Fruit fly (Drosophila melanogaster) whole organism, embryonic: ENCODE measurements around the gene Patsas.
A peak's percentile ranks its signal among the peaks of the same experiment; 100 is the strongest.

Experiments used
- ATbp ChIP-seq: fragments of 200-800 bp; sonication (Bioruptor generic); optimal IDR thresholded peaks from 2 replicates; lab custom pipeline; 2017; ENCODE audit warnings: missing biosample characterization, mild to moderate bottlenecking, missing genetic modification characterization, missing genetic modification reagents
- B-H2 ChIP-seq: fragments of 200-800 bp; sonication (Bioruptor generic); optimal IDR thresholded peaks from 2 replicates; lab custom pipeline; 2018; ENCODE audit warnings: missing biosample characterization, mild to moderate bottlenecking, missing genetic modification characterization
- Bteb2 ChIP-seq: fragments of 200-800 bp; sonication (Bioruptor generic); optimal IDR thresholded peaks from 2 replicates; lab custom pipeline; 2016; ENCODE audit warnings: missing biosample characterization, missing genetic modification characterization
- CG12744 ChIP-seq: fragments of 200-800 bp; sonication (Bioruptor generic); optimal IDR thresholded peaks from 2 replicates; lab custom pipeline; 2016; ENCODE audit warnings: missing biosample characterization, missing genetic modification characterization
- CG15479 ChIP-seq: fragments of 200-800 bp; sonication (Bioruptor generic); optimal IDR thresholded peaks from 3 replicates; lab custom pipeline; 2019; ENCODE audit warnings: missing biosample characterization, mild to moderate bottlenecking, missing genetic modification characterization, moderate library complexity
- CG15601 ChIP-seq: fragments of 200-800 bp; sonication (Bioruptor generic); optimal IDR thresholded peaks from 3 replicates; lab custom pipeline; 2019; ENCODE audit warnings: missing biosample characterization, mild to moderate bottlenecking, missing genetic modification characterization, moderate library complexity
- CG16815 ChIP-seq: fragments of 200-800 bp; sonication (Bioruptor generic); optimal IDR thresholded peaks from 3 replicates; lab custom pipeline; 2017; ENCODE audit warnings: missing biosample characterization, mild to moderate bottlenecking, missing genetic modification characterization
- CG18262 ChIP-seq: fragments of 200-800 bp; optimal IDR thresholded peaks from 3 replicates; lab custom pipeline; 2019; ENCODE audit warnings: missing biosample characterization, mild to moderate bottlenecking, missing genetic modification characterization, moderate library complexity
- CG18764 ChIP-seq: fragments of 200-800 bp; sonication (Bioruptor generic); optimal IDR thresholded peaks from 3 replicates; lab custom pipeline; 2016; ENCODE audit warnings: missing biosample characterization, missing genetic modification characterization
- CG4424 ChIP-seq: fragments of 200-800 bp; sonication (Bioruptor generic); optimal IDR thresholded peaks from 3 replicates; lab custom pipeline; 2016; ENCODE audit warnings: missing biosample characterization, missing genetic modification characterization
- CG5180 ChIP-seq: fragments of 200-800 bp; sonication (Bioruptor generic); optimal IDR thresholded peaks from 3 replicates; lab custom pipeline; 2017; ENCODE audit warnings: missing biosample characterization, missing genetic modification characterization, mild to moderate bottlenecking, moderate library complexity, missing genetic modification reagents
- CG7928 ChIP-seq: fragments of 200-800 bp; sonication (Bioruptor generic); optimal IDR thresholded peaks from 2 replicates; lab custom pipeline; 2017; ENCODE audit warnings: missing biosample characterization, mild to moderate bottlenecking, missing genetic modification characterization
- CG8944 ChIP-seq: fragments of 200-800 bp; sonication (Bioruptor generic); optimal IDR thresholded peaks from 3 replicates; lab custom pipeline; 2016; ENCODE audit warnings: missing biosample characterization, missing genetic modification characterization
- CG9727 ChIP-seq: fragments of 200-800 bp; sonication (Bioruptor generic); optimal IDR thresholded peaks from 3 replicates; lab custom pipeline; 2017; ENCODE audit warnings: missing biosample characterization, mild to moderate bottlenecking, missing genetic modification characterization
- Dfd ChIP-seq, 2 experiments: fragments of >200 bp; optimal IDR thresholded peaks; 2 replicates each; lab custom pipeline; 2017; ENCODE audit warnings: missing biosample characterization in 2 of 2, missing genetic modification characterization in 2 of 2
- Dll ChIP-seq: fragments of 200-800 bp; sonication (Bioruptor generic); IDR thresholded peaks from 4 replicates; pipeline ENCODE4 v1.3.6; 2022; ENCODE audit warnings: missing biosample characterization, missing genetic modification characterization; ENCODE audit not compliant: partially characterized antibody
- Dp ChIP-seq: fragments of 200-800 bp; sonication (Bioruptor generic); optimal IDR thresholded peaks from 2 replicates; lab custom pipeline; 2018; ENCODE audit warnings: missing biosample characterization, mild to moderate bottlenecking, missing genetic modification characterization, moderate library complexity
- Fer1 ChIP-seq: fragments of 200-800 bp; sonication (Bioruptor generic); optimal IDR thresholded peaks from 2 replicates; lab custom pipeline; 2017; ENCODE audit warnings: missing biosample characterization, mild to moderate bottlenecking, missing genetic modification characterization
- Gug ChIP-seq: fragments of 200-800 bp; sonication (Bioruptor generic); IDR thresholded peaks from 4 replicates; pipeline ENCODE4 v1.3.6; 2022; ENCODE audit warnings: missing biosample characterization, missing genetic modification characterization
- Lhr ChIP-seq: fragments of 200-800 bp; sonication (Bioruptor generic); optimal IDR thresholded peaks from 3 replicates; lab custom pipeline; 2017; ENCODE audit warnings: mild to moderate bottlenecking, missing biosample characterization, missing genetic modification reagents, missing genetic modification characterization
- Mrtf ChIP-seq: fragments of 200-800 bp; sonication (Bioruptor generic); IDR thresholded peaks from 3 replicates; pipeline ENCODE4 v1.3.6; 2022; ENCODE audit warnings: missing biosample characterization, missing genetic modification characterization
- Myb ChIP-seq: fragments of 200-800 bp; sonication (Bioruptor generic); optimal IDR thresholded peaks from 2 replicates; lab custom pipeline; 2016; ENCODE audit warnings: missing biosample characterization, missing genetic modification characterization
- Rx ChIP-seq: fragments of 200-800 bp; sonication (Bioruptor generic); IDR thresholded peaks from 2 replicates; pipeline ENCODE4 v1.3.6; 2022; ENCODE audit warnings: missing biosample characterization, missing genetic modification characterization
- Scr ChIP-seq: fragments of 200-800 bp; sonication (Bioruptor generic); IDR thresholded peaks from 2 replicates; pipeline ENCODE4 v1.3.6; 2022; ENCODE audit warnings: missing biosample characterization, missing genetic modification characterization; ENCODE audit not compliant: partially characterized antibody
- Trl ChIP-seq, 3 experiments: fragments of >200 bp in 2 of 3; fragments of 200-800 bp in 1 of 3; sonication (Bioruptor generic) in 1 of 3; optimal IDR thresholded peaks; 2 replicates in 1 of 3; 3 replicates in 2 of 3; lab custom pipeline; 2016 to 2017; ENCODE audit warnings: missing biosample characterization in 1 of 3, missing genetic modification characterization in 1 of 3
- dmrt11E ChIP-seq: fragments of 200-800 bp; sonication (Bioruptor generic); optimal IDR thresholded peaks from 3 replicates; lab custom pipeline; 2018; ENCODE audit warnings: missing biosample characterization, mild to moderate bottlenecking, missing genetic modification characterization, moderate library complexity
- dmrt99B ChIP-seq: fragments of 200-800 bp; sonication (Bioruptor generic); optimal IDR thresholded peaks from 2 replicates; lab custom pipeline; 2018; ENCODE audit warnings: missing biosample characterization, mild to moderate bottlenecking, missing genetic modification characterization, moderate library complexity
- gro ChIP-seq: fragments of 200-800 bp; sonication (Bioruptor generic); optimal IDR thresholded peaks from 2 replicates; lab custom pipeline; 2016; ENCODE audit warnings: missing biosample characterization, missing genetic modification characterization
- knrl ChIP-seq: fragments of 200-800 bp; sonication (Bioruptor generic); IDR thresholded peaks from 3 replicates; pipeline ENCODE4 v1.3.6; 2022; ENCODE audit warnings: missing biosample characterization, missing genetic modification characterization; ENCODE audit not compliant: partially characterized antibody
- lola ChIP-seq, 3 experiments: fragments of >200 bp in 2 of 3; fragments of 200-800 bp in 1 of 3; sonication (Bioruptor generic) in 1 of 3; optimal IDR thresholded peaks; 2 replicates each; lab custom pipeline; 2017 to 2019; ENCODE audit warnings: missing biosample characterization in 3 of 3, missing genetic modification characterization in 3 of 3, mild to moderate bottlenecking in 1 of 3, moderate library complexity in 1 of 3
- psq ChIP-seq: fragments of 200-800 bp; sonication (Bioruptor generic); optimal IDR thresholded peaks from 2 replicates; lab custom pipeline; 2017; ENCODE audit warnings: missing biosample characterization, missing genetic modification characterization
- sens ChIP-seq: fragments of 200-800 bp; sonication (Bioruptor generic); peaks from one replicate; lab custom pipeline; 2016; ENCODE audit warnings: missing biosample characterization, missing genetic modification characterization
- sim ChIP-seq: fragments of 200-800 bp; sonication (Bioruptor generic); IDR thresholded peaks from 2 replicates; pipeline ENCODE4 v1.3.6; 2022; ENCODE audit warnings: missing biosample characterization, missing genetic modification characterization
- slbo ChIP-seq: fragments of 200-800 bp; sonication (Bioruptor generic); IDR thresholded peaks from 2 replicates; pipeline ENCODE4 v1.3.6; 2022; ENCODE audit warnings: missing biosample characterization, missing genetic modification characterization
- unc-4 ChIP-seq: fragments of 200-800 bp; sonication (Bioruptor generic); IDR thresholded peaks from 2 replicates; pipeline ENCODE4 v1.3.6; 2022; ENCODE audit warnings: missing biosample characterization, missing genetic modification characterization; ENCODE audit not compliant: partially characterized antibody
- yki ChIP-seq: fragments of >200 bp; optimal IDR thresholded peaks from 3 replicates; lab custom pipeline; 2018

Gene Patsas

dm6 chr2L:12115809-12116208 lies 12.7 kb upstream of the Patsas start (continued):
- TF ChIP-seq Myb (GFP tag; lab: Kevin White, UChicago) (no peak), Dfd (GFP tag; optimal IDR thresholded peaks at IDR 0.05; lab: Kevin White, UChicago) (no peak), CG18764 (GFP tag; lab: Kevin White, UChicago) (no peak), dmrt11E (tag; lab: Kevin White, UChicago) (peak; percentile 8), lola (GFP tag; optimal IDR thresholded peaks at IDR 0.05; lab: Kevin White, UChicago) (peak in 1 of 3 experiments; percentile 31), sim (GFP tag; lab: Robert Waterston, UW) (no peak), Scr (GFP tag; lab: Robert Waterston, UW) (no peak), slbo (GFP tag; lab: Robert Waterston, UW) (no peak), ATbp (no peak), Gug (GFP tag; lab: Robert Waterston, UW) (no peak), CG12744 (GFP tag; lab: Kevin White, UChicago) (no peak), Dp (GFP tag; lab: Kevin White, UChicago) (no peak), Dll (GFP tag; lab: Robert Waterston, UW) (no peak), Fer1 (GFP tag; lab: Kevin White, UChicago) (no peak), CG18262 (tag; lab: Kevin White, UChicago) (peak; percentile 58), Rx (GFP tag; lab: Robert Waterston, UW) (no peak), psq (GFP tag; lab: Kevin White, UChicago) (no peak), yki (lab: Kevin White, UChicago) (no peak), CG9727 (GFP tag; lab: Kevin White, UChicago) (no peak), Mrtf (GFP tag; lab: Robert Waterston, UW) (no peak)

DNA sequence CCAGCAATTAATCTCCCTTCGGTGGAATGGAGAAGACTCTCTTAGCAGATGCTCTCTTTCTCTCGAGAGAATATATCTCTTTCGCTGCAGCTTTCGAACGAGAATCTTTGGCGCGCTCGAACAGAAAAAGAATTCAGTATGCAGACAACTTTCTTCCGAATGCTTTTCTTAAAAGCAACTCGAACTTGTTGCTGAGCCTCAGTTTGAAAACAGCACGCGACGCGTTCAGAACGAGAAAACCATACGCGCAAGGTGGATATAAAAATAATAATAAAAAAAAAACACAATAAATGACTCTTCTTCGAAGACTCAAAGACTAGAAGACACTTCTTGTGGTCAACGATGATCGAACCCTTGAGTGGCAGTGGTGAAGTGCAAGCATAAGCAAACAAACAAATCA lies 11.1 kb upstream of the Patsas start, which contains the start of gene CG17211:
Gene CG17211 (plus strand): TSS at position 202 of the 400 bp plus-strand sequence.
- TF ChIP-seq CG5180 (GFP tag; lab: Kevin White, UChicago) (peak; percentile 92), CG15479 (GFP tag; lab: Kevin White, UChicago) (no peak), B-H2 (GFP tag; lab: Kevin White, UChicago) (no peak), CG15601 (tag; lab: Kevin White, UChicago) (no peak), dmrt99B (no peak), CG7928 (GFP tag; lab: Kevin White, UChicago) (no peak), Lhr (GFP tag; lab: Kevin White, UChicago) (no peak), psq (GFP tag; lab: Kevin White, UChicago) (no peak), gro (GFP tag; lab: Kevin White, UChicago) (no peak), Bteb2 (GFP tag; lab: Kevin White, UChicago) (no peak), CG8944 (GFP tag; lab: Kevin White, UChicago) (no peak), CG16815 (GFP tag; lab: Kevin White, UChicago) (no peak), sens (GFP tag; lab: Kevin White, UChicago) (peak; percentile 29), Trl (optimal IDR thresholded peaks at IDR 0.05; lab: Kevin White, UChicago) (peak in 1 of 2 experiments; percentile 17), Trl (GFP tag; optimal IDR thresholded peaks at IDR 0.05; lab: Kevin White, UChicago) (no peak), knrl (GFP tag; lab: Robert Waterston, UW) (no peak), CG4424 (GFP tag; lab: Kevin White, UChicago) (no peak), unc-4 (GFP tag; lab: Robert Waterston, UW) (no peak)
